Fruit fly (Drosophila melanogaster) whole organism, pupa: Measurements from ENCODE around the gene Rala.

Source experiments
- CG13204 ChIP-seq: fragments of 200-800 bp; sonication (Bioruptor generic); optimal IDR thresholded peaks from 2 replicates; lab custom pipeline; 2018; ENCODE audit warnings: missing biosample characterization, mild to moderate bottlenecking, missing genetic modification characterization, moderate library complexity
- CG34367 ChIP-seq: fragments of 200-800 bp; sonication (Bioruptor generic); optimal IDR thresholded peaks from 2 replicates; lab custom pipeline; 2018; ENCODE audit warnings: missing biosample characterization, mild to moderate bottlenecking, missing genetic modification characterization
- D1 ChIP-seq: fragments of 200-800 bp; sonication (Bioruptor generic); optimal IDR thresholded peaks from 2 replicates; lab custom pipeline; 2018; ENCODE audit warnings: missing biosample characterization, mild to moderate bottlenecking, missing genetic modification characterization, moderate library complexity
- EcR ChIP-seq: fragments of 200-800 bp; sonication (Bioruptor generic); optimal IDR thresholded peaks from 3 replicates; lab custom pipeline; 2019; ENCODE audit warnings: missing biosample characterization, missing genetic modification characterization, mild to moderate bottlenecking, moderate library complexity, missing genetic modification reagents
- fd96Ca ChIP-seq: fragments of 200-800 bp; sonication (Bioruptor generic); IDR thresholded peaks from 3 replicates; pipeline ENCODE4 v1.3.6; 2022; ENCODE audit warnings: missing biosample characterization, missing genetic modification characterization

DNA sequence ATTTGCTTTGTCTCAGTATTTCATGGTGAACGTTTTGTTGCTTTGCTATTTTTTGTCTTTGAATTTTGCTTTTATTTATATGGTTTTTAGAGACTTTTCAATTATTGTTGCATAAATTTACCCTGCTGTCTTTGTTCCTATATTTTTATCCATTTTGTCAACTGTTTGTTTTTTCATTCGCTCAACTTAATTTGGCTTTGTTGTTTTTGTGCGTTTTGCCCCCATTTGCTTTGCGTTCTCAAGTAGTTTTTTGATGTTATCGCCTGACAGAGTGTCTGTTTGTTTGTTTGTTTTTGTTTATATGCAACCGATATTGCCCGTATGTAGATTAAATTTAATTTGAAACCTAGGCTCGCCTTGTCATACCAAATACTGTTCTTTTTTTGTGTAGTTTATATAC lies 30.9 kb downstream of the Rala start:
- TF ChIP-seq EcR (GFP tag; lab: Kevin White, UChicago), result no peak
- TF ChIP-seq CG13204 (GFP tag; lab: Kevin White, UChicago), result no peak
- TF ChIP-seq CG34367, result no peak
- TF ChIP-seq D1 (tag; lab: Kevin White, UChicago), result no peak
- TF ChIP-seq fd96Ca (GFP tag; lab: Robert Waterston, UW), result no peak
